Worm (Caenorhabditis elegans) whole organism, late embryonic: ENCODE results near the gene Y17D7B.3.

Experiments used
- F13H6.1 ChIP-seq: sonication (generic microtip); optimal IDR thresholded peaks from 2 replicates; lab custom pipeline; 2016; ENCODE audit warnings: missing genetic modification characterization, missing compliant biosample characterization
- T23F11.4 ChIP-seq: fragments of 200-800 bp; sonication (Bioruptor generic); optimal IDR thresholded peaks from 2 replicates; lab custom pipeline; 2018; ENCODE audit warnings: mild to moderate bottlenecking, missing genetic modification characterization, missing compliant biosample characterization
- ama-1 ChIP-seq: fragments of 150-350 bp; optimal IDR thresholded peaks from 2 replicates; lab custom pipeline; 2014
- ceh-22 ChIP-seq: sonication (generic microtip); optimal IDR thresholded peaks from 2 replicates; lab custom pipeline; 2017; ENCODE audit warnings: missing biosample characterization, missing genetic modification characterization
- fkh-10 ChIP-seq: fragments of 150-350 bp; optimal IDR thresholded peaks from 2 replicates; lab custom pipeline; 2014; ENCODE audit warnings: missing biosample characterization, missing genetic modification reagents, missing genetic modification characterization
- hlh-13 ChIP-seq: fragments of 200-800 bp; sonication (Bioruptor generic); optimal IDR thresholded peaks from 2 replicates; lab custom pipeline; 2018; ENCODE audit warnings: mild to moderate bottlenecking, missing genetic modification characterization, missing compliant biosample characterization
- hlh-6 ChIP-seq: sonication (generic microtip); optimal IDR thresholded peaks from 2 replicates; lab custom pipeline; 2016; ENCODE audit warnings: missing genotype, missing genetic modification characterization, missing compliant biosample characterization
- lin-11 ChIP-seq: fragments of 200-800 bp; sonication (Bioruptor generic); optimal IDR thresholded peaks from 2 replicates; lab custom pipeline; 2018; ENCODE audit warnings: mild to moderate bottlenecking, missing genetic modification characterization, missing compliant biosample characterization
- nhr-11 ChIP-seq: fragments of 150-350 bp; optimal IDR thresholded peaks from 2 replicates; lab custom pipeline; 2014; ENCODE audit warnings: missing biosample characterization, missing genetic modification characterization
- pat-9 ChIP-seq: fragments of 200-800 bp; sonication (Bioruptor generic); optimal IDR thresholded peaks from 2 replicates; lab custom pipeline; 2018; ENCODE audit warnings: mild to moderate bottlenecking, missing genetic modification characterization, moderate library complexity, missing compliant biosample characterization
- pha-2 ChIP-seq: sonication (generic microtip); optimal IDR thresholded peaks from 2 replicates; lab custom pipeline; 2017; ENCODE audit warnings: mild to moderate bottlenecking, missing genetic modification characterization, missing compliant biosample characterization
- rnt-1 ChIP-seq: sonication (generic microtip); optimal IDR thresholded peaks from 2 replicates; lab custom pipeline; 2016; ENCODE audit warnings: missing genetic modification characterization, missing compliant biosample characterization
- syd-9 ChIP-seq: sonication (generic microtip); optimal IDR thresholded peaks from 2 replicates; lab custom pipeline; 2016; ENCODE audit warnings: mild to moderate bottlenecking, missing genetic modification characterization, moderate library complexity, missing compliant biosample characterization
- ztf-16 ChIP-seq: sonication (generic microtip); optimal IDR thresholded peaks from 2 replicates; lab custom pipeline; 2017; ENCODE audit warnings: missing genetic modification characterization, missing compliant biosample characterization

- no peak for TF ChIP-seq rnt-1 (tag; lab: Kevin White, UChicago)
- TF ChIP-seq ama-1, result no peak
- no peak for TF ChIP-seq nhr-11 (tag; lab: Kevin White, UChicago)
- no peak for TF ChIP-seq hlh-13 (GFP tag; lab: Kevin White, UChicago)
- no peak for TF ChIP-seq syd-9 (tag; lab: Kevin White, UChicago)
- no peak for TF ChIP-seq pat-9 (tag; lab: Kevin White, UChicago)
- no peak for TF ChIP-seq ztf-16 (tag; lab: Kevin White, UChicago)
- TF ChIP-seq lin-11 (tag; lab: Kevin White, UChicago), result no peak
- no peak for TF ChIP-seq F13H6.1 (tag; lab: Kevin White, UChicago)
- TF ChIP-seq hlh-6 (tag; lab: Kevin White, UChicago), result no peak
- TF ChIP-seq pha-2, result no peak
- TF ChIP-seq T23F11.4 (GFP tag; lab: Kevin White, UChicago), result no peak
- TF ChIP-seq fkh-10 (GFP tag; lab: Kevin White, UChicago), result no peak
- TF ChIP-seq ceh-22, result no peak
These were observed 6.0 kb downstream of the Y17D7B.3 start for ce11 chrV:18780605-18781004.
